Worm (Caenorhabditis elegans) whole organism, L4 larva: ENCODE measurements around the gene B0273.1.

Experiments used
- lir-3 ChIP-seq: sonication (generic microtip); optimal IDR thresholded peaks from 2 replicates; lab custom pipeline; 2016; ENCODE audit warnings: mild to moderate bottlenecking, missing genetic modification characterization, missing compliant biosample characterization
- mdt-29 ChIP-seq: fragments of 200-800 bp; sonication (Bioruptor generic); IDR thresholded peaks from 2 replicates; pipeline ENCODE4 v1.3.6; 2022; ENCODE audit warnings: missing genetic modification reagents, missing genetic modification characterization, missing compliant biosample characterization
- nhr-25 ChIP-seq: sonication (generic microtip); optimal IDR thresholded peaks from 2 replicates; lab custom pipeline; 2017; ENCODE audit warnings: missing genetic modification characterization, mild to moderate bottlenecking, missing compliant biosample characterization, antibody characterized with exemption, moderate library complexity, borderline replicate concordance; ENCODE audit not compliant: insufficient read depth
- nhr-48 ChIP-seq: sonication (generic microtip); optimal IDR thresholded peaks from 2 replicates; lab custom pipeline; 2016; ENCODE audit warnings: mild to moderate bottlenecking, missing genetic modification characterization, missing compliant biosample characterization
- rbr-2 ChIP-seq: sonication (generic microtip); optimal IDR thresholded peaks from 2 replicates; lab custom pipeline; 2016; ENCODE audit warnings: missing genotype, missing genetic modification characterization, missing compliant biosample characterization
- ztf-11 ChIP-seq: fragments of 150-350 bp; optimal IDR thresholded peaks from 2 replicates; lab custom pipeline; 2014; ENCODE audit warnings: missing biosample characterization, missing genetic modification characterization

DNA sequence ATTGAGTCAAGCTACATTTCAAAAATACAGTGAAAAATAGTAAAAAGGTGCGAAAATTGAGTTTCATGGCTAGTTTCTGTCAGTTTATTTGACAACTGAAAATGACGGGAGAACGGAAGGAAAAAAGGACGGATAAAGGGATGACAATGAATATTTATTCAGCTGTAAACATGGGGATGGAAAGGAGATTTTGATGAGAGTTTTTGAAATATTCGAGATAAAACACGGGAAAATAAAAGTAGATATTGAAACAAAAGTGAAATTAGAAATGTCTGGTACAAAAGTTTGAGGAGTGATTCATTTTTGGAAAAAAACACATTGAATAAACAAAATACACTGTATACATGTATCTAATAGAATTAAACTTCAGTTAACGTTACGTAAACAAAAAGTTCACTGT lies 11.6 kb upstream of the B0273.1 start, which contains the start of gene T11F8.12:
- TF ChIP-seq rbr-2 (tag; lab: Kevin White, UChicago), result no peak
- no peak for TF ChIP-seq ztf-11
- no peak for TF ChIP-seq nhr-25
- TF ChIP-seq nhr-48 (tag; lab: Kevin White, UChicago), result no peak
- no peak for TF ChIP-seq lir-3 (tag; lab: Kevin White, UChicago)
- no peak for TF ChIP-seq mdt-29 (GFP tag; lab: Robert Waterston, UW)
